Worm (Caenorhabditis elegans): ENCODE results near the gene ZK112.4.
"Not testable (repeated sequence)": the region's sequence is repeated elsewhere in the genome, so short reads cannot be mapped to it uniquely, and the experiment has no call there.

DNA sequence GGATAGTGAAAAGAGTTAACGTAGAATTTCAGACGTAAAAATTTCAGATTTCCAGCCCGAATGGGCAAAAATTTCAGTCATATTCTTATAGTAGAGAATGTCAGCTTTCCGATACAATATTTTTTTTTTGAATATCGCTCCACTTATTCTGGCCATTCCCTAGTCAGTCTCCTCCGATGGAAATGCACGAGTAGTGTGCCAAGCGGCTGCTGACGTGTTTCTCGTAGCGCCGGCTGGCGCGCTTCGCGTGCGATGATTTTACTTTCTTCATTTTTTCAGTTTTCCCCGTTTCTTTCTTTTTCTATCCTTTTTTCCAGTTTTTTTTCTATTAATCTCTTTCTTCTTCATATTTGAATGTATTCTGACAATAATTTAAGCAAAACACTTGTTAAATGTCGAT lies 41.2 kb upstream of the ZK112.4 start:
- peak; percentile 37 for TF ChIP-seq lin-13 (GFP tag; optimal IDR thresholded peaks at IDR 0.05)
- not testable (repeated sequence) for TF ChIP-seq ama-1 (optimal IDR thresholded peaks at IDR 0.05); ztf-1 (GFP tag; conservative IDR thresholded peaks at IDR 0.05); skn-1 (tag; optimal IDR thresholded peaks at IDR 0.05); lin-39 (tag; optimal IDR thresholded peaks at IDR 0.05); nhr-10 (tag; optimal IDR thresholded peaks at IDR 0.05); ceh-16 (tag; optimal IDR thresholded peaks at IDR 0.05)

All from whole organism, L2 larva.